Fruit fly (Drosophila melanogaster) whole organism, embryonic: Measurements from ENCODE around the gene CG9586.

Experiments used
- Atf-2 ChIP-seq: fragments of 200-800 bp; sonication (Bioruptor generic); optimal IDR thresholded peaks from 2 replicates; lab custom pipeline; 2016; ENCODE audit warnings: missing biosample characterization, missing genetic modification characterization
- Bteb2 ChIP-seq: fragments of 200-800 bp; sonication (Bioruptor generic); optimal IDR thresholded peaks from 2 replicates; lab custom pipeline; 2016; ENCODE audit warnings: missing biosample characterization, missing genetic modification characterization
- CG10267 ChIP-seq: fragments of 200-800 bp; sonication (Bioruptor generic); optimal IDR thresholded peaks from 2 replicates; lab custom pipeline; 2018; ENCODE audit warnings: missing biosample characterization, mild to moderate bottlenecking, missing genetic modification characterization, moderate library complexity
- CG10431 ChIP-seq: fragments of 200-800 bp; sonication (Bioruptor generic); optimal IDR thresholded peaks from 3 replicates; lab custom pipeline; 2018; ENCODE audit warnings: missing biosample characterization, mild to moderate bottlenecking, missing genetic modification characterization
- CG10565 ChIP-seq: fragments of 200-800 bp; sonication (Bioruptor generic); optimal IDR thresholded peaks from 3 replicates; lab custom pipeline; 2016; ENCODE audit warnings: missing biosample characterization, mild to moderate bottlenecking, missing genetic modification characterization
- CG12299 ChIP-seq: fragments of 200-800 bp; sonication (Bioruptor generic); optimal IDR thresholded peaks from 2 replicates; lab custom pipeline; 2018; ENCODE audit warnings: missing biosample characterization, mild to moderate bottlenecking, missing genetic modification characterization
- CG12659 ChIP-seq: fragments of 200-800 bp; sonication (Bioruptor generic); optimal IDR thresholded peaks from 3 replicates; lab custom pipeline; 2017; ENCODE audit warnings: mild to moderate bottlenecking, missing biosample characterization, missing genetic modification reagents, missing genetic modification characterization
- CG13894 ChIP-seq: fragments of 200-800 bp; sonication (Bioruptor generic); optimal IDR thresholded peaks from 3 replicates; lab custom pipeline; 2018; ENCODE audit warnings: missing biosample characterization, mild to moderate bottlenecking, missing genetic modification characterization, moderate library complexity
- CG14050 ChIP-seq: fragments of 200-800 bp; sonication (Bioruptor generic); IDR thresholded peaks from 3 replicates; pipeline ENCODE4 v1.3.6; 2022; ENCODE audit warnings: missing biosample characterization, missing genetic modification characterization
- CG14667 ChIP-seq: fragments of 200-800 bp; sonication (Bioruptor generic); IDR thresholded peaks from 2 replicates; pipeline ENCODE4 v1.3.6; 2022; ENCODE audit warnings: missing biosample characterization, missing genetic modification characterization
- CG15011 ChIP-seq: fragments of 200-800 bp; sonication (Bioruptor generic); optimal IDR thresholded peaks from 3 replicates; lab custom pipeline; 2018; ENCODE audit warnings: missing biosample characterization, mild to moderate bottlenecking, missing genetic modification characterization
- CG15601 ChIP-seq: fragments of 200-800 bp; sonication (Bioruptor generic); optimal IDR thresholded peaks from 3 replicates; lab custom pipeline; 2019; ENCODE audit warnings: missing biosample characterization, mild to moderate bottlenecking, missing genetic modification characterization, moderate library complexity
- CG1603 ChIP-seq: fragments of 200-800 bp; sonication (Bioruptor generic); optimal IDR thresholded peaks from 2 replicates; lab custom pipeline; 2019; ENCODE audit warnings: missing biosample characterization, mild to moderate bottlenecking, missing genetic modification characterization, moderate library complexity
- CG17568 ChIP-seq: fragments of 200-800 bp; sonication (Bioruptor generic); optimal IDR thresholded peaks from 2 replicates; lab custom pipeline; 2018; ENCODE audit warnings: missing biosample characterization, mild to moderate bottlenecking, missing genetic modification characterization, moderate library complexity
- CG1792 ChIP-seq: fragments of 200-800 bp; sonication (Bioruptor generic); optimal IDR thresholded peaks from 2 replicates; lab custom pipeline; 2016; ENCODE audit warnings: missing biosample characterization, missing genetic modification characterization
- CG18476 ChIP-seq: fragments of 200-800 bp; sonication (Bioruptor generic); optimal IDR thresholded peaks from 2 replicates; lab custom pipeline; 2016; ENCODE audit warnings: missing biosample characterization, mild to moderate bottlenecking, missing genetic modification characterization
- CG3995 ChIP-seq: fragments of 200-800 bp; sonication (Bioruptor generic); optimal IDR thresholded peaks from 3 replicates; lab custom pipeline; 2016; ENCODE audit warnings: missing biosample characterization, missing genetic modification characterization
- CG4360 ChIP-seq: fragments of 200-800 bp; sonication (Bioruptor generic); IDR thresholded peaks from 2 replicates; pipeline ENCODE4 v1.3.6; 2022; ENCODE audit warnings: missing biosample characterization, missing genetic modification characterization
- CG43689 ChIP-seq: fragments of 200-800 bp; sonication (Bioruptor generic); IDR thresholded peaks from 2 replicates; pipeline ENCODE4 v1.3.6; 2022; ENCODE audit warnings: missing biosample characterization, missing genetic modification characterization
- CG6683 ChIP-seq: fragments of 200-800 bp; sonication (Bioruptor generic); optimal IDR thresholded peaks from 2 replicates; lab custom pipeline; 2017; ENCODE audit warnings: missing biosample characterization, mild to moderate bottlenecking, missing genetic modification characterization, missing genetic modification reagents
- CG6765 ChIP-seq: fragments of 200-800 bp; sonication (Bioruptor generic); optimal IDR thresholded peaks from 3 replicates; lab custom pipeline; 2017; ENCODE audit warnings: missing biosample characterization, mild to moderate bottlenecking, missing genetic modification characterization
- CG7372 ChIP-seq: fragments of 200-800 bp; sonication (Bioruptor generic); IDR thresholded peaks from 2 replicates; pipeline ENCODE4 v1.3.6; 2022; ENCODE audit warnings: missing biosample characterization, missing genetic modification characterization
- CG8388 ChIP-seq: fragments of 200-800 bp; sonication (Bioruptor generic); optimal IDR thresholded peaks from 2 replicates; lab custom pipeline; 2019; ENCODE audit warnings: missing biosample characterization, mild to moderate bottlenecking, missing genetic modification characterization, moderate library complexity
- CG8478 ChIP-seq: fragments of >200 bp; optimal IDR thresholded peaks from 2 replicates; lab custom pipeline; 2018
- CG9817 ChIP-seq: fragments of 200-800 bp; sonication (Bioruptor generic); optimal IDR thresholded peaks from 2 replicates; lab custom pipeline; 2018; ENCODE audit warnings: missing biosample characterization, mild to moderate bottlenecking, missing genetic modification characterization, moderate library complexity
- CoRest ChIP-seq: fragments of 200-800 bp; sonication (Bioruptor generic); optimal IDR thresholded peaks from 3 replicates; lab custom pipeline; 2018; ENCODE audit warnings: missing biosample characterization, mild to moderate bottlenecking, missing genetic modification characterization, moderate library complexity
- E2f1 ChIP-seq: fragments of 200-800 bp; sonication (Bioruptor generic); IDR thresholded peaks from 2 replicates; pipeline ENCODE4 v1.3.6; 2022; ENCODE audit warnings: missing biosample characterization, missing genetic modification characterization
- Hr3 ChIP-seq: fragments of 200-800 bp; sonication (Bioruptor generic); optimal IDR thresholded peaks from 3 replicates; lab custom pipeline; 2016; ENCODE audit warnings: missing biosample characterization, missing genetic modification characterization
- Neu2 ChIP-seq: fragments of 200-800 bp; sonication (Bioruptor generic); optimal IDR thresholded peaks from 3 replicates; lab custom pipeline; 2016; ENCODE audit warnings: missing biosample characterization, missing genetic modification characterization, borderline replicate concordance
- Trl ChIP-seq, 3 experiments: fragments of >200 bp in 2 of 3; fragments of 200-800 bp in 1 of 3; sonication (Bioruptor generic) in 1 of 3; optimal IDR thresholded peaks; 2 replicates in 1 of 3; 3 replicates in 2 of 3; lab custom pipeline; 2016 to 2017; ENCODE audit warnings: missing biosample characterization in 1 of 3, missing genetic modification characterization in 1 of 3
- Xrp1 ChIP-seq: fragments of 200-800 bp; sonication (Bioruptor generic); IDR thresholded peaks from 2 replicates; pipeline ENCODE4 v1.3.6; 2022; ENCODE audit warnings: missing biosample characterization, missing genetic modification characterization
- aop ChIP-seq: fragments of 200-800 bp; sonication (Bioruptor generic); IDR thresholded peaks from 2 replicates; pipeline ENCODE4 v1.3.6; 2022; ENCODE audit warnings: missing biosample characterization, missing genetic modification characterization
- cas ChIP-seq: fragments of 200-800 bp; sonication (Bioruptor generic); IDR thresholded peaks from 2 replicates; pipeline ENCODE4 v1.3.6; 2022; ENCODE audit warnings: missing biosample characterization, missing genetic modification characterization
- dimm ChIP-seq: fragments of 200-800 bp; sonication (Bioruptor generic); IDR thresholded peaks from 2 replicates; pipeline ENCODE4 v1.3.6; 2022; ENCODE audit warnings: missing biosample characterization, missing genetic modification characterization
- emc ChIP-seq: fragments of 200-800 bp; sonication (Bioruptor generic); optimal IDR thresholded peaks from 2 replicates; lab custom pipeline; 2016; ENCODE audit warnings: missing biosample characterization, missing genetic modification characterization
- fu2 ChIP-seq: fragments of 200-800 bp; sonication (Bioruptor generic); optimal IDR thresholded peaks from 2 replicates; lab custom pipeline; 2016; ENCODE audit warnings: missing biosample characterization, missing genetic modification characterization
- gcm2 ChIP-seq: fragments of 200-800 bp; sonication (Bioruptor generic); optimal IDR thresholded peaks from 2 replicates; lab custom pipeline; 2016; ENCODE audit warnings: missing biosample characterization, missing genetic modification characterization
- gem ChIP-seq: fragments of 200-800 bp; sonication (Bioruptor generic); optimal IDR thresholded peaks from 2 replicates; lab custom pipeline; 2019; ENCODE audit warnings: missing biosample characterization, mild to moderate bottlenecking, missing genetic modification characterization, moderate library complexity
- grn ChIP-seq: fragments of 200-800 bp; sonication (Bioruptor generic); optimal IDR thresholded peaks from 3 replicates; lab custom pipeline; 2017; ENCODE audit warnings: missing biosample characterization, missing genetic modification characterization
- gsb-n ChIP-seq: fragments of 200-800 bp; sonication (Bioruptor generic); optimal IDR thresholded peaks from 3 replicates; lab custom pipeline; 2018; ENCODE audit warnings: missing biosample characterization, mild to moderate bottlenecking, missing genetic modification characterization
- hth ChIP-seq: fragments of >200 bp; optimal IDR thresholded peaks from 2 replicates; lab custom pipeline; 2017; ENCODE audit warnings: inconsistent platforms
- ind ChIP-seq: fragments of 200-800 bp; sonication (Bioruptor generic); optimal IDR thresholded peaks from 3 replicates; lab custom pipeline; 2016; ENCODE audit warnings: missing biosample characterization, missing genetic modification characterization
- lbe ChIP-seq: fragments of 200-800 bp; sonication (Bioruptor generic); optimal IDR thresholded peaks from 2 replicates; lab custom pipeline; 2016; ENCODE audit warnings: missing biosample characterization, mild to moderate bottlenecking, missing genetic modification characterization
- lola ChIP-seq, 3 experiments: fragments of >200 bp in 2 of 3; fragments of 200-800 bp in 1 of 3; sonication (Bioruptor generic) in 1 of 3; optimal IDR thresholded peaks; 2 replicates each; lab custom pipeline; 2017 to 2019; ENCODE audit warnings: missing biosample characterization in 3 of 3, missing genetic modification characterization in 3 of 3, mild to moderate bottlenecking in 1 of 3, moderate library complexity in 1 of 3
- mld ChIP-seq: fragments of 200-800 bp; sonication (Bioruptor generic); IDR thresholded peaks from 3 replicates; pipeline ENCODE4 v1.3.6; 2022; ENCODE audit warnings: missing biosample characterization, missing genetic modification characterization; ENCODE audit not compliant: partially characterized antibody
- psq ChIP-seq: fragments of 200-800 bp; sonication (Bioruptor generic); optimal IDR thresholded peaks from 2 replicates; lab custom pipeline; 2017; ENCODE audit warnings: missing biosample characterization, missing genetic modification characterization
- scrt ChIP-seq: fragments of 200-800 bp; sonication (Bioruptor generic); optimal IDR thresholded peaks from 2 replicates; lab custom pipeline; 2018; ENCODE audit warnings: missing biosample characterization, mild to moderate bottlenecking, missing genetic modification characterization, moderate library complexity
- sisA ChIP-seq: fragments of 200-800 bp; sonication (Bioruptor generic); IDR thresholded peaks from 2 replicates; pipeline ENCODE4 v1.3.6; 2022; ENCODE audit warnings: missing biosample characterization, missing genetic modification characterization
- sqz ChIP-seq: fragments of 200-800 bp; sonication (Bioruptor generic); optimal IDR thresholded peaks from 3 replicates; lab custom pipeline; 2018; ENCODE audit warnings: missing biosample characterization, mild to moderate bottlenecking, missing genetic modification characterization
- sr ChIP-seq: fragments of 200-800 bp; sonication (Bioruptor generic); IDR thresholded peaks from 3 replicates; pipeline ENCODE4 v1.3.6; 2022; ENCODE audit warnings: missing biosample characterization, missing genetic modification characterization
- twi ChIP-seq: fragments of 200-800 bp; optimal IDR thresholded peaks from 2 replicates; lab custom pipeline; 2019; ENCODE audit warnings: missing biosample characterization, mild to moderate bottlenecking, missing genetic modification characterization, moderate library complexity
- z ChIP-seq: fragments of 200-800 bp; sonication (Bioruptor generic); IDR thresholded peaks from 3 replicates; pipeline ENCODE4 v1.3.6; 2022; ENCODE audit warnings: missing biosample characterization, missing genetic modification characterization

CG9586 gene

dm6 chr2L:9193672-9194071 lies 27.4 kb upstream of the CG9586 start (continued):
- TF ChIP-seq CG17568 (GFP tag; lab: Kevin White, UChicago): no peak
- TF ChIP-seq gcm2 (GFP tag; lab: Kevin White, UChicago): no peak
- no peak for TF ChIP-seq CG10267 (tag; lab: Kevin White, UChicago)
- TF ChIP-seq CG9817 (tag; lab: Kevin White, UChicago): no peak
- TF ChIP-seq scrt (GFP tag; lab: Kevin White, UChicago): no peak
- no peak for TF ChIP-seq CG6683
- TF ChIP-seq sisA (GFP tag; lab: Robert Waterston, UW): no peak
- TF ChIP-seq sr (GFP tag; lab: Robert Waterston, UW): no peak
- TF ChIP-seq CG6765: no peak
- peak; percentile 80 for TF ChIP-seq CG10431
- no peak for TF ChIP-seq Trl (optimal IDR thresholded peaks at IDR 0.05; lab: Kevin White, UChicago)
- no peak for TF ChIP-seq Trl (GFP tag; optimal IDR thresholded peaks at IDR 0.05; lab: Kevin White, UChicago)
- TF ChIP-seq CG8388 (GFP tag; lab: Kevin White, UChicago): no peak
- no peak for TF ChIP-seq CG1792
- TF ChIP-seq Atf-2 (GFP tag; lab: Kevin White, UChicago): no peak
- TF ChIP-seq CG15601 (tag; lab: Kevin White, UChicago): peak; percentile 48
- no peak for TF ChIP-seq Bteb2 (GFP tag; lab: Kevin White, UChicago)
- no peak for TF ChIP-seq E2f1 (GFP tag; lab: Robert Waterston, UW)
- TF ChIP-seq dimm (GFP tag; lab: Robert Waterston, UW): no peak
- no peak for TF ChIP-seq CG15011
- TF ChIP-seq Xrp1: no peak
- no peak for TF ChIP-seq ind
- no peak for TF ChIP-seq CoRest (tag; lab: Kevin White, UChicago)
- no peak for TF ChIP-seq grn
- TF ChIP-seq CG14667 (GFP tag; lab: Robert Waterston, UW): no peak
- peak; percentile 62; the same call in 1 of the 3 replicates for TF ChIP-seq z
- TF ChIP-seq lola (GFP tag; optimal IDR thresholded peaks at IDR 0.05; lab: Kevin White, UChicago): no peak
- no peak for TF ChIP-seq CG7372 (GFP tag; lab: Robert Waterston, UW)
- peak; percentile 69 for TF ChIP-seq gsb-n
- no peak for TF ChIP-seq hth (lab: Kevin White, UChicago)
- TF ChIP-seq CG3995: no peak
- no peak for TF ChIP-seq CG4360 (GFP tag; lab: Robert Waterston, UW)
- peak; percentile 33 for TF ChIP-seq CG1603
- no peak for TF ChIP-seq lbe (GFP tag; lab: Kevin White, UChicago)
- TF ChIP-seq CG8478 (lab: Kevin White, UChicago): no peak
- no peak for TF ChIP-seq psq (GFP tag; lab: Kevin White, UChicago)
- no peak for TF ChIP-seq CG10565
- no peak for TF ChIP-seq mld
- no peak for TF ChIP-seq CG12299 (tag; lab: Kevin White, UChicago)
- no peak for TF ChIP-seq CG14050
- no peak for TF ChIP-seq twi (tag; lab: Kevin White, UChicago)
- TF ChIP-seq Neu2 (GFP tag; lab: Kevin White, UChicago): no peak
- TF ChIP-seq cas (GFP tag; lab: Robert Waterston, UW): no peak
- no peak for TF ChIP-seq CG12659 (GFP tag; lab: Kevin White, UChicago)
- TF ChIP-seq sqz: no peak
- TF ChIP-seq CG18476 (GFP tag; lab: Kevin White, UChicago): no peak
- TF ChIP-seq CG43689 (GFP tag; lab: Robert Waterston, UW): no peak
- no peak for TF ChIP-seq aop (GFP tag; lab: Robert Waterston, UW)
- no peak for TF ChIP-seq gem
- TF ChIP-seq emc (GFP tag; lab: Kevin White, UChicago): no peak
- no peak for TF ChIP-seq Hr3 (GFP tag; lab: Kevin White, UChicago)
- no peak for TF ChIP-seq CG13894 (tag; lab: Kevin White, UChicago)
- TF ChIP-seq fu2: no peak
